Fruit fly (Drosophila melanogaster) whole organism, adult: ENCODE results near the gene CG9338.

Experiments
- CG11617 ChIP-seq: fragments of 200-800 bp; sonication (Bioruptor generic); optimal IDR thresholded peaks from 2 replicates; lab custom pipeline; 2017; ENCODE audit warnings: mild to moderate bottlenecking, missing biosample characterization, missing genetic modification reagents, missing genetic modification characterization
- CG12768 ChIP-seq: fragments of 200-800 bp; sonication (Bioruptor generic); optimal IDR thresholded peaks from 2 replicates; lab custom pipeline; 2017; ENCODE audit warnings: missing biosample characterization, missing genetic modification characterization, mild to moderate bottlenecking, moderate library complexity, missing genetic modification reagents
- CG14711 ChIP-seq: fragments of 200-800 bp; sonication (Bioruptor generic); optimal IDR thresholded peaks from 2 replicates; lab custom pipeline; 2018; ENCODE audit warnings: missing biosample characterization, mild to moderate bottlenecking, missing genetic modification characterization, moderate library complexity
- CG1620 ChIP-seq: fragments of 200-800 bp; sonication (Bioruptor generic); optimal IDR thresholded peaks from 2 replicates; lab custom pipeline; 2016; ENCODE audit warnings: missing biosample characterization, missing genetic modification characterization
- CG33017 ChIP-seq: fragments of 200-800 bp; sonication (Bioruptor generic); optimal IDR thresholded peaks from 2 replicates; lab custom pipeline; 2018; ENCODE audit warnings: missing biosample characterization, mild to moderate bottlenecking, missing genetic modification characterization, moderate library complexity
- CG5204 ChIP-seq: fragments of 200-800 bp; sonication (Bioruptor generic); optimal IDR thresholded peaks from 2 replicates; lab custom pipeline; 2016; ENCODE audit warnings: missing biosample characterization, missing genetic modification characterization
- CG7045 ChIP-seq: fragments of 200-800 bp; sonication (Bioruptor generic); optimal IDR thresholded peaks from 2 replicates; lab custom pipeline; 2017; ENCODE audit warnings: missing biosample characterization, mild to moderate bottlenecking, missing genetic modification characterization
- CG7101 ChIP-seq: fragments of 200-800 bp; sonication (Bioruptor generic); optimal IDR thresholded peaks from 2 replicates; lab custom pipeline; 2018; ENCODE audit warnings: missing biosample characterization, mild to moderate bottlenecking, missing genetic modification characterization, moderate library complexity
- Clk ChIP-seq: fragments of 200-800 bp; sonication (Bioruptor generic); optimal IDR thresholded peaks from 2 replicates; lab custom pipeline; 2017; ENCODE audit warnings: missing biosample characterization, missing genetic modification characterization
- Crg-1 ChIP-seq: fragments of 200-800 bp; sonication (Bioruptor generic); optimal IDR thresholded peaks from 2 replicates; lab custom pipeline; 2016; ENCODE audit warnings: missing biosample characterization, missing genetic modification characterization
- Hr96 ChIP-seq: fragments of 200-800 bp; sonication (Bioruptor generic); optimal IDR thresholded peaks from 2 replicates; lab custom pipeline; 2016; ENCODE audit warnings: missing biosample characterization, missing genetic modification characterization
- Mnt ChIP-seq: fragments of 200-800 bp; sonication (Bioruptor generic); optimal IDR thresholded peaks from 2 replicates; lab custom pipeline; 2016; ENCODE audit warnings: missing biosample characterization, mild to moderate bottlenecking, missing genetic modification characterization
- bab1 ChIP-seq: fragments of 200-800 bp; sonication (Bioruptor generic); optimal IDR thresholded peaks from 3 replicates; lab custom pipeline; 2019; ENCODE audit warnings: missing biosample characterization, mild to moderate bottlenecking, missing genetic modification characterization, moderate library complexity
- cic ChIP-seq: fragments of 200-800 bp; sonication (Bioruptor generic); optimal IDR thresholded peaks from 2 replicates; lab custom pipeline; 2017; ENCODE audit warnings: missing biosample characterization, mild to moderate bottlenecking, missing genetic modification characterization, moderate library complexity
- cnc ChIP-seq, 2 experiments: fragments of >200 bp; optimal IDR thresholded peaks; 2 replicates each; lab custom pipeline; 2017
- kay ChIP-seq: fragments of 200-800 bp; sonication (Bioruptor generic); peaks from one replicate; lab custom pipeline; 2016; ENCODE audit warnings: missing biosample characterization, missing genetic modification characterization, borderline replicate concordance
- ovo ChIP-seq: fragments of 200-800 bp; sonication (Bioruptor generic); optimal IDR thresholded peaks from 2 replicates; lab custom pipeline; 2016; ENCODE audit warnings: missing biosample characterization, missing genetic modification characterization
- pad ChIP-seq: fragments of 200-800 bp; sonication (Bioruptor generic); optimal IDR thresholded peaks from 3 replicates; lab custom pipeline; 2017; ENCODE audit warnings: missing biosample characterization, missing genetic modification characterization, mild to moderate bottlenecking, moderate library complexity, missing genetic modification reagents
- tj ChIP-seq: fragments of 200-800 bp; sonication (Bioruptor generic); optimal IDR thresholded peaks from 3 replicates; lab custom pipeline; 2017; ENCODE audit warnings: missing biosample characterization, mild to moderate bottlenecking, missing genetic modification characterization, moderate library complexity
- toe ChIP-seq: fragments of 200-800 bp; sonication (Bioruptor generic); optimal IDR thresholded peaks from 2 replicates; lab custom pipeline; 2016; ENCODE audit warnings: missing biosample characterization, missing genetic modification characterization

The CG9338 gene

dm6 chr2L:20857791-20858190 lies 7.2 kb upstream of the CG9338 start, which contains the start of gene CG14400:
Gene CG14400, minus strand, starts transcription at chr2L:20857891.
- no peak for TF ChIP-seq CG7045
- no peak for TF ChIP-seq toe (GFP tag; lab: Kevin White, UChicago)
- TF ChIP-seq CG11617 (GFP tag; lab: Kevin White, UChicago): no peak
- no peak for TF ChIP-seq Hr96 (GFP tag; lab: Kevin White, UChicago)
- TF ChIP-seq cic (GFP tag; lab: Kevin White, UChicago): no peak
- no peak for TF ChIP-seq CG14711 (tag; lab: Kevin White, UChicago)
- no peak for TF ChIP-seq CG33017 (tag; lab: Kevin White, UChicago)
- TF ChIP-seq pad (GFP tag; lab: Kevin White, UChicago): no peak
- TF ChIP-seq ovo (GFP tag; lab: Kevin White, UChicago): no peak
- no peak for TF ChIP-seq CG1620
- TF ChIP-seq cnc (optimal IDR thresholded peaks at IDR 0.05; lab: Kevin White, UChicago): no peak
- no peak for TF ChIP-seq CG5204 (GFP tag; lab: Kevin White, UChicago)
- no peak for TF ChIP-seq Crg-1 (GFP tag; lab: Kevin White, UChicago)
- no peak for TF ChIP-seq Mnt (GFP tag; lab: Kevin White, UChicago)

DNA sequence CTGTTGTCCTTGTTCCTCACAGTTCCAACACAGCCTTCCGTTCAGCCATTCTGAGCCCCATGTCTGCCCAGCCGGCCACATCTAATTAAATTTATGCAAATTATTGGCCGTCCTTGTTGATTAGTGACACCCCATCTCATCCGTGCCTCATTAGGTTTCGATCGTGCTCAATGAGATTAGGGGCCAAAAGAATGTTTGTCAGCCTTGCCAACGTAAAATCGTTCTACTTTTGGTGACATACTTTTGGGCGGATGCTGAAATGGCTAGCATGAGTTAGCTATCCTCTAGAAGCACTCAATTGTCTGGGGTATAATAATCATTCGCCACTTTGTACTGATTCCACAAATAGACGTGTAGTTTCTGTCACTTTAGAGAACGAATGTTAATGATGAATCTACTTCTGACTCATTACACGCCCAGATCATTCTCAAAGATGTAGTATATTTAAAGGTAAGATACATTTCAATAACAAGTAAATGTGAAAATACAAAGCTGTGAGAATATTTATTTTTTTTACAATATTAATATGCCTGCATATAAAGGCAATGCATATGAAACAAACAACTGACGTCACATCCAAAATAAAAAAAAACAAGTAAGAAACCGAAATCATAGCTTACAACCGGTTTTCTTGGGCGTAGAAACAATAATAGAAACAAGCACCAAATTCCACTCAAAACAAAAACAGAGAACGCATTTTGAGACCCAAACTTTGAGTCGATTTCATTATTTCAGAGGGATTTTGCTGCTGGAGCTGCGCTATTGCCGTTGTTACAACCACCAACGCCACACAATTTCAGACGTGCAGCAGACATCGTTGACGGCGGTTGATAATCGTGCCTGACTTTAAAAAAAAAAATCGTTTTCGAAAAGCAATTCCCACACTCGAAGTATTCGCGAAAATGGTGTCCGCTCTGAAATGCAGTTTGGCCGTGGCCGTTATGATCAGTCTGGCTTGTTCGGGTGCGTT lies 6.4 kb upstream of the CG9338 start, which contains the start of gene bero:
bero (plus strand) TSS at position 325 of the 970 bp plus-strand sequence.
- TF ChIP-seq kay (peak; percentile 96), toe (GFP tag; lab: Kevin White, UChicago) (no peak), cnc (optimal IDR thresholded peaks at IDR 0.05; lab: Kevin White, UChicago) (peak; percentile 53 to 70)

DNA sequence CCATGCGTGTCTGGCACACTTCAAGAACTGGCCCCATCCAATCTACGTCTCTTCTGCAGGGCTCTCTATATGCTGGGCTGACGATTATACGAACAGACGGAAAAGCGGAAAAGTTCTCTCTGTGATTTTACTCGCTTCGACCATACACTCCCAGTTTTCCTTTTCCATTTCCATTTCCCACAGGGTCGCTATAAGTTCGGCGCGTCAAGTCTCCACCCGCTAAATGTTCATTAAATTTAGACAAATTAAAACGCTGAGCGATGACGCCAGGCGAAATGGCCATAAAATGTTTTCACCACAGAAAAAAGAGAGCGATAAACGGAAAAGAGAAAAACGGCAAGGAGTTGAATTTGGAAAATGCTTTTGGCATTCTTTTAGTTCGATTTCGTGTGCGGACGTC lies 2.4 kb downstream of the CG9338 start, which contains the start of gene CG31675:
CG31675 (plus strand) TSS at position 375 of the 400 bp plus-strand sequence.
- TF ChIP-seq cnc (optimal IDR thresholded peaks at IDR 0.05; lab: Kevin White, UChicago) (no peak), bab1 (GFP tag; lab: Kevin White, UChicago) (no peak), CG5204 (GFP tag; lab: Kevin White, UChicago) (no peak), CG12768 (GFP tag; lab: Kevin White, UChicago) (no peak), kay (no peak), CG14711 (tag; lab: Kevin White, UChicago) (no peak), CG33017 (tag; lab: Kevin White, UChicago) (no peak), Mnt (GFP tag; lab: Kevin White, UChicago) (no peak), CG7101 (tag; lab: Kevin White, UChicago) (no peak), toe (GFP tag; lab: Kevin White, UChicago) (no peak), ovo (GFP tag; lab: Kevin White, UChicago) (no peak), CG7045 (no peak), CG1620 (no peak), cic (GFP tag; lab: Kevin White, UChicago) (no peak), Crg-1 (GFP tag; lab: Kevin White, UChicago) (no peak), CG11617 (GFP tag; lab: Kevin White, UChicago) (no peak), tj (GFP tag; lab: Kevin White, UChicago) (no peak)

DNA sequence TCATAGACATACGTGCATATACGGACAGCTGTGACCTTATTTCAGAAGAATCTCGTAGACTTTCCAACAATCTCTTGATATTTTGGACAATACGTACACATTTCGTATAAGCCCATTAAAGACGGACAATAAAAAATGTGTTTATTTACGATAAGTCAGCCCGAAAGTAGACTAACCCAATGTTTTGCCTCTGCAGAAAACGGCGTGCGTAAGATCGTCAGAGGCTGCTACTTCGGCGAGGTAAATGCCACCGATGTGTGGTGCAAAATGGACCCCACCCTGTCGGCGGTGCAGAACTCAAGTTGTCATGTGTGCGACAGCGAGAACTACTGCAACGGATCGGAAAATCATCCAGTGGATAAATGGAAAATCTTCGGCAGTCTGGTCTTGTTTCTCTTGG lies 3.9 kb downstream of the CG9338 start:
- TF ChIP-seq Crg-1 (GFP tag; lab: Kevin White, UChicago) (no peak), CG1620 (no peak), pad (GFP tag; lab: Kevin White, UChicago) (no peak), CG14711 (tag; lab: Kevin White, UChicago) (no peak), kay (no peak), toe (GFP tag; lab: Kevin White, UChicago) (no peak), Clk (no peak), CG33017 (tag; lab: Kevin White, UChicago) (no peak), ovo (GFP tag; lab: Kevin White, UChicago) (no peak), bab1 (GFP tag; lab: Kevin White, UChicago) (no peak), cic (GFP tag; lab: Kevin White, UChicago) (no peak), CG5204 (GFP tag; lab: Kevin White, UChicago) (no peak), tj (GFP tag; lab: Kevin White, UChicago) (no peak), CG12768 (GFP tag; lab: Kevin White, UChicago) (no peak), Mnt (GFP tag; lab: Kevin White, UChicago) (no peak)

DNA sequence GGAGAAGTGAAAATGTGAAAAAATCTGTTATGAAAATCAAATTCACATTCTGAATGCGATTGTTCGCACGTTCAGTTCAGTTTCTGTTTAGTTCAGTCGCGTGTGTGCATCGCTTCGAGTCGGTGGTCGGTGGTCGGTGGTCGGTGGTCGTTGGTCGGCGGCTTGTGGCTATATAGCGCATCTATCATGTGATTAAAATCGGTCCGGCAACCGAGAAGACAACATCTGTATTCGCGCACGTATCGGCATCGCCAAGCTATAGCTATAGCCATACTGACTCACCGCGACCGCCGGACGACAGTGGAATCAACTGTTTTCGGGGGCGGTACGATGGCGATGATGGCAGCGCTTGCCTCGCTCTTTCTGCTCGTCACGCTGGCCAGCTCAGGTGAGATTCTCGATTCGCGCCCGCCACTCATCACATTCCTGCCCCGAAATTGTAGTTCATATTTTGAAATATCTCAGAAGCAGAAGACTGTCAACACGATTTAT lies 4.8 kb downstream of the CG9338 start, which contains the start of gene CG14401:
CG14401 (plus strand) TSS at position 51 of the 492 bp plus-strand sequence.
- TF ChIP-seq CG7101 (tag; lab: Kevin White, UChicago) (peak; percentile 15), CG12768 (GFP tag; lab: Kevin White, UChicago) (peak; percentile 11), CG33017 (tag; lab: Kevin White, UChicago) (peak; percentile 35), bab1 (GFP tag; lab: Kevin White, UChicago) (no peak), cic (GFP tag; lab: Kevin White, UChicago) (peak; percentile 52), Mnt (GFP tag; lab: Kevin White, UChicago) (peak; percentile 55), CG11617 (GFP tag; lab: Kevin White, UChicago) (peak; percentile 0), tj (GFP tag; lab: Kevin White, UChicago) (no peak), kay (no peak)
